Fruit fly (Drosophila melanogaster) whole organism, pupa: ENCODE results near the gene NijB.

ENCODE experiments used
- EcR ChIP-seq: fragments of 200-800 bp; sonication (Bioruptor generic); optimal IDR thresholded peaks from 3 replicates; lab custom pipeline; 2019; ENCODE audit warnings: missing biosample characterization, missing genetic modification characterization, mild to moderate bottlenecking, moderate library complexity, missing genetic modification reagents
- Ets98B ChIP-seq: fragments of 200-800 bp; sonication (Bioruptor generic); IDR thresholded peaks from 2 replicates; pipeline ENCODE4 v1.3.6; 2022; ENCODE audit warnings: missing biosample characterization, missing genetic modification characterization
- Pif1A ChIP-seq: fragments of 200-800 bp; sonication (Bioruptor generic); optimal IDR thresholded peaks from 3 replicates; lab custom pipeline; 2016; ENCODE audit warnings: missing biosample characterization, missing genetic modification characterization
- Snoo ChIP-seq: fragments of 200-800 bp; sonication (Bioruptor generic); optimal IDR thresholded peaks from 3 replicates; lab custom pipeline; 2017; ENCODE audit warnings: missing biosample characterization, mild to moderate bottlenecking, missing genetic modification characterization, inconsistent platforms

DNA sequence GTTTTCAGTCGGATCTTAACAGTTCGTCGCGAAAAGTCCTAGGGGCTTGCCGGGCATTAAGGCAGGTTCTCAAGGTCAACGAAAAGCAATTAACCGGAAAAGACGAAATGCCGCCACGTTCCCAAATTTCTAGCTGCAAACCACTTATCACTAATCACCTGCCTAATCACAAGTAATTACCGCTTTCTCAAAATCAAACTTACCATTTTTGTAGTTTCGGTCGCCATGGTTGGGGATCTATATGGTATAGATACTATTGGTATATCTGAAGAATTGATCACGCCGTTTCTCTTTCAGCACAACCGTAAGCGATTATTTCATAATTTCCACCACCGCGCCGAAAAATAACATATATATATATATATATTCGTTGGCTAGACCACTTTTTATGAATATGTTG is 46.4 kb upstream of the NijB start:
- TF ChIP-seq Ets98B, result no peak
- TF ChIP-seq EcR, result no peak
- TF ChIP-seq Pif1A (GFP tag; lab: Kevin White, UChicago), result no peak
- no peak for TF ChIP-seq Snoo
